Worm (Caenorhabditis elegans) whole organism, L4/young adult: ENCODE measurements around the gene math-20.

Source experiments
- W03F9.2 ChIP-seq: fragments of 150-350 bp; optimal IDR thresholded peaks from 2 replicates; lab custom pipeline; 2014; ENCODE audit warnings: missing biosample characterization, missing genetic modification characterization
- dao-5 ChIP-seq: sonication (generic microtip); optimal IDR thresholded peaks from 2 replicates; lab custom pipeline; 2016; ENCODE audit warnings: missing genotype, missing genetic modification characterization, moderate library complexity, missing compliant biosample characterization
- him-1 ChIP-seq: sonication (generic microtip); optimal IDR thresholded peaks from 2 replicates; lab custom pipeline; 2016; ENCODE audit warnings: missing genotype, missing genetic modification reagents, missing genetic modification characterization, missing compliant biosample characterization

DNA sequence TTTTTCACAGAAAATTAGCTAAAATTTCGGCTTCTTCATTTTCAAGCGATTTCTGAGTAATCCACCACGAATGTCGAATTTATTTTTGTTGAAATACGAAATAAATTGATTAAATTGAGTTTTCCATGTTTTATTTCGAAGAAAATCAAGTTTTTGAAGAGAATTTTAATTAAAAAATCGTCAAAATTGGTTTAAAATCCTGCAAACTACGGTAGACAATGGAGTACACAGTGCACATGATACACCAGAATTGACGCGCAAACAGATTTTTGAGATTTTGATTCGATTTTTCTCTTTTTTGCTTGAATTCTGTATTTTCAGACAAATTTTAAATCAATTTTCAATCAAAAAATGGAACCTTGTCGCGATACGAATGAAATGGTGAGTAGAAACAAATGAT, 36.9 kb downstream of the math-20 start, which contains the start of gene F59H6.14:
- TF ChIP-seq dao-5 = no peak
- TF ChIP-seq him-1 = no peak
- TF ChIP-seq W03F9.2 (tag; lab: Kevin White, UChicago) = no peak
